Fruit fly (Drosophila melanogaster) whole organism, embryonic: Measurements from ENCODE around the gene CG3740.
A peak's percentile ranks its signal among the peaks of the same experiment; 100 is the strongest.

ENCODE experiments used
- ATbp ChIP-seq: fragments of 200-800 bp; sonication (Bioruptor generic); optimal IDR thresholded peaks from 2 replicates; lab custom pipeline; 2017; ENCODE audit warnings: missing biosample characterization, mild to moderate bottlenecking, missing genetic modification characterization, missing genetic modification reagents
- Awh ChIP-seq: fragments of 200-800 bp; sonication (Bioruptor generic); IDR thresholded peaks from 2 replicates; pipeline ENCODE4, ENCODE4 v1.3.6; 2022; ENCODE audit warnings: missing biosample characterization, missing genetic modification characterization
- Bdp1 ChIP-seq: fragments of 200-800 bp; sonication (Bioruptor generic); optimal IDR thresholded peaks from 3 replicates; lab custom pipeline; 2016; ENCODE audit warnings: missing biosample characterization, missing genetic modification characterization
- CG11456 ChIP-seq: fragments of 200-800 bp; sonication (Bioruptor generic); IDR thresholded peaks from 3 replicates; pipeline ENCODE4 v1.3.6; 2022; ENCODE audit warnings: missing biosample characterization, missing genetic modification characterization
- CG11695 ChIP-seq: fragments of 200-800 bp; sonication (Bioruptor generic); IDR thresholded peaks from 3 replicates; pipeline ENCODE4 v1.3.6; 2022; ENCODE audit warnings: missing biosample characterization, missing genetic modification characterization
- CG11723 ChIP-seq: fragments of 200-800 bp; sonication (Bioruptor generic); optimal IDR thresholded peaks from 2 replicates; lab custom pipeline; 2017; ENCODE audit warnings: missing biosample characterization, mild to moderate bottlenecking, missing genetic modification characterization
- CG12071 ChIP-seq: fragments of 200-800 bp; sonication (Bioruptor generic); optimal IDR thresholded peaks from 3 replicates; lab custom pipeline; 2018; ENCODE audit warnings: missing biosample characterization, mild to moderate bottlenecking, missing genetic modification characterization
- CG13296 ChIP-seq: fragments of 200-800 bp; sonication (Bioruptor generic); optimal IDR thresholded peaks from 3 replicates; lab custom pipeline; 2018; ENCODE audit warnings: missing biosample characterization, mild to moderate bottlenecking, missing genetic modification characterization
- CG13775 ChIP-seq: fragments of 200-800 bp; sonication (Bioruptor generic); optimal IDR thresholded peaks from 3 replicates; lab custom pipeline; 2017; ENCODE audit warnings: missing biosample characterization, mild to moderate bottlenecking, missing genetic modification characterization
- CG14710 ChIP-seq: fragments of 200-800 bp; sonication (Bioruptor generic); optimal IDR thresholded peaks from 3 replicates; lab custom pipeline; 2019; ENCODE audit warnings: missing biosample characterization, mild to moderate bottlenecking, missing genetic modification characterization, moderate library complexity
- CG15011 ChIP-seq: fragments of 200-800 bp; sonication (Bioruptor generic); optimal IDR thresholded peaks from 3 replicates; lab custom pipeline; 2018; ENCODE audit warnings: missing biosample characterization, mild to moderate bottlenecking, missing genetic modification characterization
- CG15479 ChIP-seq: fragments of 200-800 bp; sonication (Bioruptor generic); optimal IDR thresholded peaks from 3 replicates; lab custom pipeline; 2019; ENCODE audit warnings: missing biosample characterization, mild to moderate bottlenecking, missing genetic modification characterization, moderate library complexity
- CG1603 ChIP-seq: fragments of 200-800 bp; sonication (Bioruptor generic); optimal IDR thresholded peaks from 2 replicates; lab custom pipeline; 2019; ENCODE audit warnings: missing biosample characterization, mild to moderate bottlenecking, missing genetic modification characterization, moderate library complexity
- CG16863 ChIP-seq: fragments of 200-800 bp; sonication (Bioruptor generic); optimal IDR thresholded peaks from 3 replicates; lab custom pipeline; 2016; ENCODE audit warnings: missing biosample characterization, missing genetic modification characterization
- CG17385 ChIP-seq: fragments of 200-800 bp; sonication (Bioruptor generic); optimal IDR thresholded peaks from 3 replicates; lab custom pipeline; 2018; ENCODE audit warnings: missing biosample characterization, mild to moderate bottlenecking, missing genetic modification characterization
- CG18262 ChIP-seq: fragments of 200-800 bp; optimal IDR thresholded peaks from 3 replicates; lab custom pipeline; 2019; ENCODE audit warnings: missing biosample characterization, mild to moderate bottlenecking, missing genetic modification characterization, moderate library complexity
- CG2116 ChIP-seq: fragments of 200-800 bp; sonication (Bioruptor generic); optimal IDR thresholded peaks from 3 replicates; lab custom pipeline; 2018; ENCODE audit warnings: missing biosample characterization, mild to moderate bottlenecking, missing genetic modification characterization
- CG4617 ChIP-seq: fragments of 200-800 bp; sonication (Bioruptor generic); optimal IDR thresholded peaks from 3 replicates; lab custom pipeline; 2016; ENCODE audit warnings: missing biosample characterization, missing genetic modification characterization, borderline replicate concordance
- CG6689 ChIP-seq: fragments of 200-800 bp; sonication (Bioruptor generic); IDR thresholded peaks from 2 replicates; pipeline ENCODE4 v1.3.6; 2022; ENCODE audit warnings: missing biosample characterization, missing genetic modification characterization
- CG6765 ChIP-seq: fragments of 200-800 bp; sonication (Bioruptor generic); optimal IDR thresholded peaks from 3 replicates; lab custom pipeline; 2017; ENCODE audit warnings: missing biosample characterization, mild to moderate bottlenecking, missing genetic modification characterization
- CG6791 ChIP-seq: fragments of 200-800 bp; sonication (Bioruptor generic); IDR thresholded peaks from 3 replicates; pipeline ENCODE4 v1.3.6; 2022; ENCODE audit warnings: missing biosample characterization, missing genetic modification characterization; ENCODE audit not compliant: partially characterized antibody
- CG7745 ChIP-seq: fragments of 200-800 bp; sonication (Bioruptor generic); optimal IDR thresholded peaks from 2 replicates; lab custom pipeline; 2018; ENCODE audit warnings: missing biosample characterization, mild to moderate bottlenecking, missing genetic modification characterization, moderate library complexity
- CG7786 ChIP-seq: fragments of 200-800 bp; sonication (Bioruptor generic); optimal IDR thresholded peaks from 2 replicates; lab custom pipeline; 2016; ENCODE audit warnings: missing biosample characterization, missing genetic modification characterization
- CG8765 ChIP-seq: fragments of 200-800 bp; sonication (Bioruptor generic); IDR thresholded peaks from 2 replicates; pipeline ENCODE4 v1.3.6; 2022; ENCODE audit warnings: missing biosample characterization, missing genetic modification characterization
- CG8924 ChIP-seq: fragments of 200-800 bp; optimal IDR thresholded peaks from 3 replicates; lab custom pipeline; 2019; ENCODE audit warnings: missing biosample characterization, mild to moderate bottlenecking, missing genetic modification characterization, moderate library complexity
- CkIIα-i1 ChIP-seq: fragments of 200-800 bp; sonication (Bioruptor generic); IDR thresholded peaks from 2 replicates; pipeline ENCODE4 v1.3.6; 2022; ENCODE audit warnings: missing biosample characterization, missing genetic modification characterization
- CrebB ChIP-seq: fragments of 200-800 bp; sonication (Bioruptor generic); optimal IDR thresholded peaks from 3 replicates; lab custom pipeline; 2018; ENCODE audit warnings: missing biosample characterization, mild to moderate bottlenecking, missing genetic modification characterization
- Dip2 ChIP-seq: fragments of 200-800 bp; sonication (Bioruptor generic); IDR thresholded peaks from 2 replicates; pipeline ENCODE4 v1.3.6; 2022; ENCODE audit warnings: missing biosample characterization, missing genetic modification characterization
- Fer1 ChIP-seq: fragments of 200-800 bp; sonication (Bioruptor generic); optimal IDR thresholded peaks from 2 replicates; lab custom pipeline; 2017; ENCODE audit warnings: missing biosample characterization, mild to moderate bottlenecking, missing genetic modification characterization
- H2.0 ChIP-seq: fragments of 200-800 bp; sonication (Bioruptor generic); IDR thresholded peaks from 2 replicates; pipeline ENCODE4 v1.3.6; 2022; ENCODE audit warnings: missing biosample characterization, missing genetic modification characterization
- HHEX ChIP-seq: fragments of 200-800 bp; sonication (Bioruptor generic); optimal IDR thresholded peaks from 3 replicates; lab custom pipeline; 2017; ENCODE audit warnings: missing biosample characterization, mild to moderate bottlenecking, missing genetic modification characterization, missing genetic modification reagents
- Hsf ChIP-seq: fragments of 200-800 bp; sonication (Bioruptor generic); optimal IDR thresholded peaks from 3 replicates; lab custom pipeline; 2016; ENCODE audit warnings: missing biosample characterization, missing genetic modification characterization
- Mad ChIP-seq: fragments of 200-800 bp; sonication (Bioruptor generic); optimal IDR thresholded peaks from 2 replicates; lab custom pipeline; 2016; ENCODE audit warnings: missing biosample characterization, missing genetic modification characterization
- NK7.1 ChIP-seq: fragments of 200-800 bp; sonication (Bioruptor generic); optimal IDR thresholded peaks from 3 replicates; lab custom pipeline; 2016; ENCODE audit warnings: missing biosample characterization, missing genetic modification characterization
- Side ChIP-seq: fragments of 200-800 bp; sonication (Bioruptor generic); optimal IDR thresholded peaks from 2 replicates; lab custom pipeline; 2016; ENCODE audit warnings: missing biosample characterization, missing genetic modification characterization
- Sry-β ChIP-seq: fragments of 200-800 bp; sonication (Bioruptor generic); optimal IDR thresholded peaks from 2 replicates; lab custom pipeline; 2018; ENCODE audit warnings: missing biosample characterization, mild to moderate bottlenecking, missing genetic modification characterization, moderate library complexity
- ash1 ChIP-seq: fragments of 200-800 bp; sonication (Bioruptor generic); optimal IDR thresholded peaks from 2 replicates; lab custom pipeline; 2018; ENCODE audit warnings: missing biosample characterization, mild to moderate bottlenecking, missing genetic modification characterization
- chm ChIP-seq: fragments of 200-800 bp; sonication (Bioruptor generic); IDR thresholded peaks from 2 replicates; pipeline ENCODE4 v1.3.6; 2022; ENCODE audit warnings: missing biosample characterization, missing genetic modification characterization
- crp ChIP-seq, 2 experiments: fragments of 200-800 bp; sonication (Bioruptor generic); optimal IDR thresholded peaks; 2 replicates in 1 of 2; 3 replicates in 1 of 2; lab custom pipeline; 2017; ENCODE audit warnings: missing biosample characterization in 2 of 2, missing genetic modification characterization in 2 of 2, mild to moderate bottlenecking in 1 of 2, moderate library complexity in 1 of 2
- grau ChIP-seq: fragments of 200-800 bp; optimal IDR thresholded peaks from 3 replicates; lab custom pipeline; 2019; ENCODE audit warnings: missing biosample characterization, mild to moderate bottlenecking, missing genetic modification characterization, moderate library complexity
- grn ChIP-seq: fragments of 200-800 bp; sonication (Bioruptor generic); optimal IDR thresholded peaks from 3 replicates; lab custom pipeline; 2017; ENCODE audit warnings: missing biosample characterization, missing genetic modification characterization
- hth ChIP-seq: fragments of >200 bp; optimal IDR thresholded peaks from 2 replicates; lab custom pipeline; 2017; ENCODE audit warnings: inconsistent platforms
- insv ChIP-seq, 2 experiments: fragments of 200-800 bp; sonication (Bioruptor generic); optimal IDR thresholded peaks; 3 replicates each; lab custom pipeline; 2016 to 2018; ENCODE audit warnings: missing biosample characterization in 2 of 2, missing genetic modification characterization in 2 of 2
- jigr1 ChIP-seq: fragments of 200-800 bp; sonication (Bioruptor generic); IDR thresholded peaks from 3 replicates; pipeline ENCODE4 v1.3.6; 2022; ENCODE audit warnings: missing biosample characterization, missing genetic modification characterization
- mam ChIP-seq: fragments of 200-800 bp; sonication (Bioruptor generic); optimal IDR thresholded peaks from 3 replicates; lab custom pipeline; 2016; ENCODE audit warnings: missing biosample characterization, missing genetic modification characterization
- shn ChIP-seq: fragments of 200-800 bp; sonication (Bioruptor generic); optimal IDR thresholded peaks from 3 replicates; lab custom pipeline; 2016; ENCODE audit warnings: missing biosample characterization, missing genetic modification characterization
- sima ChIP-seq: fragments of 200-800 bp; sonication (Bioruptor generic); optimal IDR thresholded peaks from 2 replicates; lab custom pipeline; 2016; ENCODE audit warnings: missing biosample characterization, missing genetic modification characterization
- so ChIP-seq: fragments of 200-800 bp; sonication (Bioruptor generic); IDR thresholded peaks from 3 replicates; pipeline ENCODE4 v1.3.6; 2022; ENCODE audit warnings: missing biosample characterization, missing genetic modification characterization
- unpg ChIP-seq: fragments of 200-800 bp; sonication (Bioruptor generic); optimal IDR thresholded peaks from 3 replicates; lab custom pipeline; 2018; ENCODE audit warnings: missing biosample characterization, mild to moderate bottlenecking, missing genetic modification characterization, moderate library complexity
- vvl ChIP-seq: fragments of 200-800 bp; sonication (Bioruptor generic); IDR thresholded peaks from 2 replicates; pipeline ENCODE4 v1.3.6; 2022; ENCODE audit warnings: missing biosample characterization, missing genetic modification characterization
- zfh2 ChIP-seq: fragments of 200-800 bp; sonication (Bioruptor generic); optimal IDR thresholded peaks from 2 replicates; lab custom pipeline; 2016; ENCODE audit warnings: missing biosample characterization, missing genetic modification characterization

CG3740 gene

dm6 chrX:1669214-1669613, at the start of gene CG3740, which contains the start of gene hfw (continued):
- TF ChIP-seq CG4617 (peak; percentile 8), Awh (GFP tag; lab: Robert Waterston, UW) (peak; percentile 66), Bdp1 (GFP tag; lab: Kevin White, UChicago) (no peak), CG8924 (tag; lab: Kevin White, UChicago) (peak; percentile 60), Hsf (GFP tag; lab: Kevin White, UChicago) (peak; percentile 38), vvl (GFP tag; lab: Robert Waterston, UW) (peak; percentile 81), sima (GFP tag; lab: Kevin White, UChicago) (no peak), CG15011 (GFP tag; lab: Kevin White, UChicago) (no peak), CG14710 (peak; percentile 72), unpg (peak; percentile 75), H2.0 (GFP tag; lab: Robert Waterston, UW) (peak; percentile 67), Mad (GFP tag; lab: Kevin White, UChicago) (peak; percentile 37), CG6765 (GFP tag; lab: Kevin White, UChicago) (no peak), so (peak; percentile 20; the same call in 1 of the 3 replicates), chm (no peak), CG13296 (GFP tag; lab: Kevin White, UChicago) (peak; percentile 36), Side (no peak), CG17385 (GFP tag; lab: Kevin White, UChicago) (peak; percentile 42), CG7745 (no peak), ash1 (GFP tag; lab: Kevin White, UChicago) (no peak), CG18262 (tag; lab: Kevin White, UChicago) (no peak), CG11695 (peak; percentile 62; the same call in 2 of the 3 replicates), NK7.1 (GFP tag; lab: Kevin White, UChicago) (no peak), CG16863 (GFP tag; lab: Kevin White, UChicago) (no peak), CrebB (tag; lab: Kevin White, UChicago) (no peak), hth (no peak), CG2116 (GFP tag; lab: Kevin White, UChicago) (peak; percentile 71), zfh2 (GFP tag; lab: Kevin White, UChicago) (peak; percentile 39), CG15479 (GFP tag; lab: Kevin White, UChicago) (no peak), CG11723 (GFP tag; lab: Kevin White, UChicago) (peak; percentile 4), CG7786 (GFP tag; lab: Kevin White, UChicago) (no peak), Dip2 (no peak), CG11456 (GFP tag; lab: Robert Waterston, UW) (peak; percentile 67; the same call in 2 of the 3 replicates), Fer1 (GFP tag; lab: Kevin White, UChicago) (peak; percentile 49), crp (GFP tag; optimal IDR thresholded peaks at IDR 0.05; lab: Kevin White, UChicago) (peak in 1 of 2 experiments; percentile 24), HHEX (GFP tag; lab: Kevin White, UChicago) (peak; percentile 44), shn (no peak), jigr1 (GFP tag; lab: Robert Waterston, UW) (0 out of 3 replicates have a peak, but pooled peaks have one; percentile 18), CG12071 (GFP tag; lab: Kevin White, UChicago) (no peak), mam (GFP tag; lab: Kevin White, UChicago) (peak; percentile 9), CG1603 (no peak), CG6689 (peak; percentile 78), CG8765 (peak; percentile 28; the same call in 1 of the 2 replicates), Sry-β (GFP tag; lab: Kevin White, UChicago) (peak; percentile 87), grn (no peak), CG6791 (GFP tag; lab: Robert Waterston, UW) (peak; percentile 83), CkIIα-i1 (GFP tag; lab: Robert Waterston, UW) (0 out of 2 replicates have a peak, but pooled peaks have one; percentile 7), grau (peak; percentile 78), CG13775 (peak; percentile 79), insv (GFP tag; optimal IDR thresholded peaks at IDR 0.05; lab: Kevin White, UChicago) (no peak), ATbp (GFP tag; lab: Kevin White, UChicago) (peak; percentile 18)
